Fruit fly (Drosophila melanogaster) whole organism: ENCODE data around the gene CG6443.

Source experiments
- CG8478 ChIP-seq: fragments of >200 bp; optimal IDR thresholded peaks from 2 replicates; lab custom pipeline; 2018; ENCODE audit warnings: inconsistent platforms
- Dll ChIP-seq: fragments of >200 bp; optimal IDR thresholded peaks from 2 replicates; lab custom pipeline; 2017
- EcR ChIP-seq, 2 experiments: fragments of >200 bp; optimal IDR thresholded peaks; 2 replicates each; lab custom pipeline; 2017; ENCODE audit warnings: missing biosample characterization in 2 of 2, missing genetic modification characterization in 2 of 2, missing genetic modification reagents in 2 of 2
- pan ChIP-seq: fragments of >200 bp; optimal IDR thresholded peaks from 2 replicates; lab custom pipeline; 2017
- psq ChIP-seq: fragments of >200 bp; optimal IDR thresholded peaks from 2 replicates; lab custom pipeline; 2017
- usp ChIP-seq: fragments of >200 bp; optimal IDR thresholded peaks from 2 replicates; lab custom pipeline; 2017; ENCODE audit warnings: missing biosample characterization, missing genetic modification characterization, mixed read lengths

The CG6443 gene

DNA sequence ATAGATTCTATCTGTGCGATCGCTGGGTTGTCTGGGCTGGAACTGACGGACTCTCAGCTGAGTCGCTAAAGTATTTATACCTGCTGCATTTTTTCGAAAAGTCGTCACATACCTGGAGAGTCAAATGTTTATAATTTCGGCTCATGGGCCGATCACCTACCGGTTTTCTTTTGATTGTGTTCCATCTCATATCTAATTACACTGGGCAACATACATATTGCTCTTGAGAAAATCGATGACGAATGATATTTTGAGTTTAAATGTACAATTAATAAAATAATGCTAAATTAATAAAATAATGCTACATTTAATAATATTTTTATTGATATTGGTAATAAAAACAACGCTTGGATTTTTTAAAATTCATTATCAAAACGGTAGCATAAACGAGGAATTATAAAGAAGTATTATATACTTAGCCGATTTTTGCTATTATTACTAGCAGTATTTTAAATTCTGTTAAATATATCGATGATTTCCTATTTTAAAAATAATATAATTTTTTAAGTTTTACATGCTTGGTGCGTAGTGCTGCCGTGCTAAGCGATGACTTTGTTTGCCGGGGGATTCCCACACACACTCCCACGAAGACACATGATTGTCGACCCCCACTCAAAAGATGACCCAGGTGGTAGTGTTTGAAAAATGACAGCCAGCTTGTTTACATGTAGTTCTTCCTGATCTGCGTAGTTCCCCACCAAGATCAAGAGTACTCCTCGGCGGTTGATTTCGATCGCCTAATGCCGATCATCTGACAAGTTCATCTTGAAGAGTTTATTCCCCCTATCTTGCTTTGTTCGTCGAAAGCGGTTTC is 39.4 kb upstream of the CG6443 start, which contains the start of gene CG7294:
TSS of gene CG7294 (minus strand) at position 51 of the 814 bp plus-strand sequence.
- TF ChIP-seq Dll (lab: Kevin White, UChicago), result no peak
- no peak for TF ChIP-seq CG8478 (lab: Kevin White, UChicago)
- TF ChIP-seq usp (GFP tag; lab: Kevin White, UChicago), result no peak

DNA sequence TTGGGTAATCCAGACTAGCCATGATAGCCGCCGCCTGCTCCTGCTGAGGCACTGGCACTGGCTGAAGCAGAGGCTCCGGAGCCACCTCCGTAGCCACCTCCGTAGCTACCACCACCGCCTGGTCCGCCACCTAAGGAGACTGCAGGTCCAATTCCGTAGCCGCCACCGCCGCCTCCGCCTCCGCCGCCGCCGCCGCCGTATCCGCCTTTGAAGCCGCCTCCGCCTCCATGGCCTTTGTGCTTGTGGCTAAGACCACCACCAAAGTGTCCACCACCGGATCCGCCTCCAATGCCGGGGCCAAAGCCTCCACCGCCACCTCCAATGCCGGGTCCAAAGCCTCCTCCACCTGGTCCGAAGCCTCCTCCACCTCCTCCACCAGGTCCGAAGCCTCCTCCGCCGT is 35.8 kb upstream of the CG6443 start:
- TF ChIP-seq EcR (GFP tag; optimal IDR thresholded peaks at IDR 0.05; lab: Kevin White, UChicago), result no peak
- no peak for TF ChIP-seq psq
- TF ChIP-seq CG8478 (lab: Kevin White, UChicago), result no peak
- no peak for TF ChIP-seq Dll (lab: Kevin White, UChicago)
- TF ChIP-seq pan (lab: Kevin White, UChicago), result no peak
- TF ChIP-seq usp (GFP tag; lab: Kevin White, UChicago), result no peak

DNA sequence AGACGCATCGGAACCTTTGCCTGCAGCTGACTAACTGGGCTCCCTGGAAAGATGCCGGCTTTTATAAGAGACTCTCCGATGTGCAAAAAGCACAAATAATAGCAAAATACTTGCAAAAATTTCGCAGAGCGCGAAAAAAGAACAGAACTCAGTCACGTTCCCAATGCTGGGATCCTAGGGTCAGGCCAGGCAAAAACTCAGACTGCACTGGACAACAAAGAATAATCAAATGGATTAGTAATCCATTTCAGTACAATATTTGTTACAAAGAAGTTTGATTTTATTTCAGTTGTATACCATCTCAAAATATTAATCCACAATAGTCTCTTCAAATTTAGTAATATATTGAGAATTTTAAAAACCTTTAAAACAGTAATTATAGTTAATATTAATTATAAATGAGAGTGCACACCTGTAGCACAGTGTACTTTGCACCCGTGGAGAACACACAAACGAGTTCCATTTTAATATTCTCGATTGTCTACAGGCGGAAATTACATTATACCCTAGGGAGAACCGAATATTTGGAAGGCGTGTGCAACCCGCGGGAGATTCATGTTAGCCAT is 34.6 kb upstream of the CG6443 start, which contains the start of gene CG17108:
TSS of gene CG17108 (minus strand) at position 51 of the 566 bp plus-strand sequence.
- no peak for TF ChIP-seq psq
- no peak for TF ChIP-seq usp (GFP tag; lab: Kevin White, UChicago)
- TF ChIP-seq EcR (GFP tag; optimal IDR thresholded peaks at IDR 0.05; lab: Kevin White, UChicago), result no peak
- TF ChIP-seq pan (lab: Kevin White, UChicago), result no peak
- no peak for TF ChIP-seq Dll (lab: Kevin White, UChicago)
- TF ChIP-seq CG8478 (lab: Kevin White, UChicago), result no peak

DNA sequence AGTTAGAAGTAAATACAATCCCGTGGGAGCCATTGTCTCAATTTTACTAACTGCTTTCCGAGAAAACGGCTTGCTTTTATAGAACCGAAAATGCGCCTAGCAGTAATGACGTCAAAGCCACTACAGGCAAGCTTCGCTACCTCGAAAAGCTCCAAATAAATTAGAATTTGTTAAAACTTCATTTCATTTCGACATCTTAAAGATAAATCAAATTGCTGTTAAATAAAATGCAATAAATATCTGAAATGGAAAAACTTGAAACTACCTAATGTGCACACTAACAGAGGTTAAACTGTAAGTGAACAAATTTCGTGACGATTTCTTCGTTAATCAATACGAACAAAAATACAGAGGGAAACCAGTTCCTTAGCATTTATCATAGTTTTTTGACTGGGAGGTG is 30.8 kb upstream of the CG6443 start, which contains the start of gene CG7300:
TSS of gene CG7300 (minus strand) at position 52 of the 400 bp plus-strand sequence.
- TF ChIP-seq pan (lab: Kevin White, UChicago) (no peak), Dll (lab: Kevin White, UChicago) (no peak), EcR (GFP tag; optimal IDR thresholded peaks at IDR 0.05; lab: Kevin White, UChicago) (no peak), psq (no peak), usp (GFP tag; lab: Kevin White, UChicago) (no peak), CG8478 (lab: Kevin White, UChicago) (no peak)

DNA sequence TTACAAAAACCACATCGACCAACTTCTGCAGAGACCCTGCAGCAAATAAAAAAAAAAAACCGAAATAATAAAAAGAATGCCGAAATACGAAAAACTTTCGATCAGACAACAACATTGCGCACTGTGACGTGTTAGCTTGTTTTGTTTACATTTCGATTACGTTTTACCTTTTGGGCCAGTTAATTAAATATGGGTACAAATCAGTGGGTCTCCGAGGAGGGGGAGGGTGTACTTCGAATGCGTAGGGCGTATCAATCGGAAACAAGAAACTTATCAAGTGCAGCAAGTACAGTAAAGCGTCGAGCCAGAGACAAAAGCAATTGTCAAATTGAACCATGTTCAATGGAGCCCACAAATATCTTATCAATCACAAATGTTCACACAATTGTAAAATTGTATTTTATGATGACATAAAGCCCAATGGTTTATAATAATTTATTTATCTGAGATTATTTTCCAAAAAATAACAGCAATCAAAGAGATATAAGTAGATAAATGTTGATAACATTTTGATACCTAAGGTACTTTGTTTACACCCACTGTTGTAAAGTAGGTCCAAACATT is 27.2 kb upstream of the CG6443 start, which contains the start of gene Lip1:
TSS of gene Lip1 (minus strand) at position 46 of the 564 bp plus-strand sequence.
- TF ChIP-seq CG8478 (lab: Kevin White, UChicago) (no peak), EcR (GFP tag; optimal IDR thresholded peaks at IDR 0.05; lab: Kevin White, UChicago) (no peak), usp (GFP tag; lab: Kevin White, UChicago) (no peak), pan (lab: Kevin White, UChicago) (no peak), Dll (lab: Kevin White, UChicago) (no peak), psq (no peak)

DNA sequence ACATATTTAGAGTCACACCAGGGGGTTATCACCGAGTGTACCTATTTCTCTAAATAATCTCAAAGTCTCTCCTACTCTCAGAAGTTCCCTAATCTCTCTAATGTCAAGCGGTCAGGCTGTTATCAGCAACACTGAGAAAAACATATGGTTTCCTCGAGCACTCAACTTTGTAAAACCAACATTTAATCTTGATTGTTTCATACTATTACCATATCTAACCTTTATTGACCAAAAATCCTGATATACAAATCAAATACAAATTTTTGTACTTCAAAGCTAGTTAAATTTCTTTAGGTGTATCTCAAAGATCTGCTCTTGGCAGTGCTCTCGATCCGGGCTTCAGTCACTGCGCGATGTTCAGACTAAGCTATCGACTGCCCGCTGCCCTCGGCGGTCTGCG is 25.5 kb upstream of the CG6443 start, which contains the start of gene CG6415:
TSS of gene CG6415 (plus strand) at position 341 of the 400 bp plus-strand sequence.
- TF ChIP-seq Dll (lab: Kevin White, UChicago), result no peak
- no peak for TF ChIP-seq psq
- no peak for TF ChIP-seq usp (GFP tag; lab: Kevin White, UChicago)
- TF ChIP-seq pan (lab: Kevin White, UChicago), result no peak
- TF ChIP-seq CG8478 (lab: Kevin White, UChicago), result no peak
- TF ChIP-seq EcR (GFP tag; optimal IDR thresholded peaks at IDR 0.05; lab: Kevin White, UChicago), result no peak

DNA sequence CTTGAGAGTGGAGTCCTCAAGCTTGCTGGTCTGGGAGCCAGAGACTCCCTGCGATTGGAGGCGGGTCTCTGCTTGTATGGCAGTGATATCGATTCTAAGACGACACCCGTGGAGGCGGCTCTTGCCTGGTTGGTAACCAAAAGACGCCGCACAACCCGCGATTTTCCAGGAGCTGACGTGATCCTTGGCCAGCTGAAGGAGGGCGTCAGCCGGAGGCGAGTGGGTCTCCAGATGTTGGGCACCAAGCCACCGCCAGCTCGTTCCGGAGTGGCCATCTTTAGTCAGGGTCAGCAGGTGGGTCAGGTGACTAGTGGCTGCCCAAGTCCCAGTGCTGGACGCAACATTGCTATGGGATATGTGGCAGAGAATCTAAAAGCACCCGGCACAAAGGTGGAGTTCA is 24.4 kb upstream of the CG6443 start:
- TF ChIP-seq pan (lab: Kevin White, UChicago) (no peak), Dll (lab: Kevin White, UChicago) (no peak), usp (GFP tag; lab: Kevin White, UChicago) (no peak), CG8478 (lab: Kevin White, UChicago) (no peak), psq (no peak), EcR (GFP tag; optimal IDR thresholded peaks at IDR 0.05; lab: Kevin White, UChicago) (no peak)

DNA sequence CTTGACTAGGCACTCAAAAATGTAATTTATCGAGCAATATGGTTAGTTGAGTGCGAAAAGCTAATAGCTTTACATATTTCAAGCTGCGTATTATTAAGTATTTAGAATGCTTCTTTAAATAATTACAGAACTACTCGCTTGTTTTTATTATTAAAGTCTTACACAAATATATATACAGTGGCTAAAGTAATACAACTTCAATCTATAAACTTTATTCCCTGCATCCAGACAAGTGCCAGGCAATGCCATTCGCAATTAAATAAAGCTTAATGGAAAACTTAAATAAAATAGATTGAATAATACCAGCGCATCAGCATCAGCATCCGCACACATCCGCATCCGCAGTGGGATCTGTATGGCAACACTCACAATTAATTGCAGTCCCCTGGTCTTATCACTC is 22.5 kb upstream of the CG6443 start:
- TF ChIP-seq pan (lab: Kevin White, UChicago), result no peak

DNA sequence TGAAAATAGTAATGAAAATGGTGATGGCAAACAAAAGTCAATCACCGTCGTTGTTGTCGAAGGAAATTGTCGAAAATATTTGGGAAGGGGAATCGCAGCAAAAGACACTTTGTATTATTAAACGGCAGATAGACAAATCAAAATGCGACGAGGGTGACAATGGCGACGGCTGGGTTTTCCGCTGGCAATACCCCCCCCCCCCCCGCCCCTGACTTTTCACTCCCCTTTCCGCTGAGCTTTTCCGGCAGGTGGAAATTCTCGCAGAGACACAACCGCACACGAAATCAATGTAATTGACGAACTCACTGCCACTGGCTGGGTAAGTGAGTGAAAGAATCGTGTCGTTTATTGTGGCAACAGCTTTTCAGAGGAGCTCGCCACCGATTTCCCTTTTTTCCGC is 20.7 kb upstream of the CG6443 start:
- TF ChIP-seq psq (no peak), CG8478 (lab: Kevin White, UChicago) (no peak), pan (lab: Kevin White, UChicago) (no peak)

DNA sequence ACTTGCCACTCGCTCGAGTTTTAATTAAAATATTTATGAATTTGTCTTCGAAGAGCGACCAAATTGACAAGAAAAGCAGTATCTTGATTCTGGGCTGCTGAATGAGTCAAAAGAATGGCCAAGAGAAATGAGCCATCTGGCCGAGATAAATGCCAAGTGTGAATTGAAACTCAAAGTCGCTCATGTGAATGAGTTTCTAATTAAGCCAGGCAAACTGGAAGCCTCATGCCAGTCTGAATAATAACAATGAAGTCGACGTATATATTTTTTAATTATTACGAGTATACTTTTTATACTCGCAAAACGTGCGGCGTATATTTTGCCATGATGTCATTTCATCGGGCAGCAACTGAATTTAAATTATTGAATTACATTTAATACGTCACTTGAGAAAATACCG is 19.4 kb upstream of the CG6443 start, which contains the start of gene Lip2:
TSS of gene Lip2 (minus strand) at position 101 of the 400 bp plus-strand sequence.
- TF ChIP-seq EcR (GFP tag; optimal IDR thresholded peaks at IDR 0.05; lab: Kevin White, UChicago), result no peak
- TF ChIP-seq psq, result no peak
- TF ChIP-seq pan (lab: Kevin White, UChicago), result no peak
- TF ChIP-seq usp (GFP tag; lab: Kevin White, UChicago), result no peak
- no peak for TF ChIP-seq CG8478 (lab: Kevin White, UChicago)

DNA sequence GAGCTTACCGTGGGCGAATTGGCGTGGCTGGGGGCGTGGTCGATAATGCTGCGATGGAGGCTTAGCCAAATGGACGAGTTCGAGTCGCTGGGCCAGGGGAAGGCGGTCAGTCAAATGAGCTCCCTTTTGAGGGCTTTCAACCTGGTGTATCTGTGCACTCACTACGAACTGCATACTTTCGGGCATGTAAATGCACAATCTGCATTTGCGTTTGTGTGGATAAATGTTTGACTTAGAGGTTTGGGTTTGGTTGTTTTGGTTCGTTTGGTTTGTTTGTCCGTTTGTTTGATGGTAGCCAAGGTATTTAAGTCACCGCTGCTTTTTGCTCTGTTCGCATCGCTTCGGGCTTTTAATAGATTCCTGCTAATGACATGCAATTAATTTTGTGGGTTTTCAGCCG is 17.6 kb upstream of the CG6443 start:
- no peak for TF ChIP-seq psq
- TF ChIP-seq pan (lab: Kevin White, UChicago), result no peak
- TF ChIP-seq CG8478 (lab: Kevin White, UChicago), result no peak
- TF ChIP-seq usp (GFP tag; lab: Kevin White, UChicago), result no peak
- TF ChIP-seq EcR (GFP tag; optimal IDR thresholded peaks at IDR 0.05; lab: Kevin White, UChicago), result no peak
- TF ChIP-seq Dll (lab: Kevin White, UChicago), result no peak
